Worm (Caenorhabditis elegans) whole organism, late embryonic: Measurements from ENCODE around the gene C01B9.4.
A peak's percentile ranks its signal among the peaks of the same experiment; 100 is the strongest.
"Not testable (repeated sequence)": the region's sequence is repeated elsewhere in the genome, so short reads cannot be mapped to it uniquely, and the experiment has no call there.

ENCODE experiments used
- C08G9.2 ChIP-seq: sonication (generic microtip); optimal IDR thresholded peaks from 2 replicates; lab custom pipeline; 2016; ENCODE audit warnings: mild to moderate bottlenecking, missing genetic modification characterization, moderate library complexity, missing compliant biosample characterization
- C38D4.7 ChIP-seq: fragments of 200-800 bp; sonication (Bioruptor generic); optimal IDR thresholded peaks from 2 replicates; lab custom pipeline; 2018; ENCODE audit warnings: mild to moderate bottlenecking, missing genetic modification characterization, moderate library complexity, missing compliant biosample characterization
- K09A11.1 ChIP-seq: sonication (generic microtip); optimal IDR thresholded peaks from 2 replicates; lab custom pipeline; 2017; ENCODE audit warnings: antibody characterized with exemption, mild to moderate bottlenecking, missing genetic modification characterization, missing compliant biosample characterization; ENCODE audit not compliant: insufficient read depth
- ama-1 ChIP-seq: fragments of 150-350 bp; optimal IDR thresholded peaks from 2 replicates; lab custom pipeline; 2014
- ceh-19 ChIP-seq: fragments of 200-800 bp; sonication (Bioruptor generic); optimal IDR thresholded peaks from 2 replicates; lab custom pipeline; 2018; ENCODE audit warnings: mild to moderate bottlenecking, missing genetic modification characterization, missing compliant biosample characterization
- ceh-24 ChIP-seq: sonication (generic microtip); optimal IDR thresholded peaks from 2 replicates; lab custom pipeline; 2016; ENCODE audit warnings: mild to moderate bottlenecking, missing genetic modification characterization, missing compliant biosample characterization
- ceh-31 ChIP-seq: sonication (generic microtip); optimal IDR thresholded peaks from 2 replicates; lab custom pipeline; 2016; ENCODE audit warnings: missing genetic modification characterization, missing compliant biosample characterization
- ceh-34 ChIP-seq: sonication (generic microtip); optimal IDR thresholded peaks from 2 replicates; lab custom pipeline; 2016; ENCODE audit warnings: mild to moderate bottlenecking, missing genetic modification characterization, missing compliant biosample characterization
- ceh-9 ChIP-seq: sonication (generic microtip); optimal IDR thresholded peaks from 2 replicates; lab custom pipeline; 2016; ENCODE audit warnings: mild to moderate bottlenecking, missing genetic modification characterization, inconsistent platforms, missing compliant biosample characterization
- che-1 ChIP-seq: sonication (generic microtip); optimal IDR thresholded peaks from 2 replicates; lab custom pipeline; 2016; ENCODE audit warnings: mild to moderate bottlenecking, missing genetic modification characterization, missing compliant biosample characterization
- dmd-4 ChIP-seq: sonication (generic microtip); optimal IDR thresholded peaks from 2 replicates; lab custom pipeline; 2016; ENCODE audit warnings: borderline replicate concordance, missing genetic modification characterization, missing compliant biosample characterization
- eyg-1 ChIP-seq: sonication (generic microtip); optimal IDR thresholded peaks from 2 replicates; lab custom pipeline; 2016; ENCODE audit warnings: missing genotype, missing genetic modification characterization, missing compliant biosample characterization
- gmeb-2 ChIP-seq: sonication (generic microtip); optimal IDR thresholded peaks from 2 replicates; lab custom pipeline; 2016; ENCODE audit warnings: missing genetic modification characterization, inconsistent platforms, missing compliant biosample characterization
- hlh-13 ChIP-seq: fragments of 200-800 bp; sonication (Bioruptor generic); optimal IDR thresholded peaks from 2 replicates; lab custom pipeline; 2018; ENCODE audit warnings: mild to moderate bottlenecking, missing genetic modification characterization, missing compliant biosample characterization
- lin-11 ChIP-seq: fragments of 200-800 bp; sonication (Bioruptor generic); optimal IDR thresholded peaks from 2 replicates; lab custom pipeline; 2018; ENCODE audit warnings: mild to moderate bottlenecking, missing genetic modification characterization, missing compliant biosample characterization
- madf-2 ChIP-seq: sonication (generic microtip); optimal IDR thresholded peaks from 2 replicates; lab custom pipeline; 2017; ENCODE audit warnings: missing genetic modification characterization, missing compliant biosample characterization
- mec-3 ChIP-seq: sonication (generic microtip); optimal IDR thresholded peaks from 2 replicates; lab custom pipeline; 2016; ENCODE audit warnings: borderline replicate concordance, missing genetic modification characterization, missing compliant biosample characterization
- nhr-11 ChIP-seq: fragments of 150-350 bp; optimal IDR thresholded peaks from 2 replicates; lab custom pipeline; 2014; ENCODE audit warnings: missing biosample characterization, missing genetic modification characterization
- npax-4 ChIP-seq: sonication (generic microtip); optimal IDR thresholded peaks from 2 replicates; lab custom pipeline; 2016; ENCODE audit warnings: missing genetic modification characterization, missing compliant biosample characterization
- pag-3 ChIP-seq: sonication (generic microtip); optimal IDR thresholded peaks from 2 replicates; lab custom pipeline; 2016; ENCODE audit warnings: missing compliant biosample characterization, missing genetic modification characterization, borderline replicate concordance
- pha-4 ChIP-seq: fragments of 150-350 bp; optimal IDR thresholded peaks from 2 replicates; lab custom pipeline; 2018; ENCODE audit warnings: missing biosample characterization, missing genetic modification reagents, missing genetic modification characterization
- pqm-1 ChIP-seq: sonication (generic microtip); optimal IDR thresholded peaks from 2 replicates; lab custom pipeline; 2016; ENCODE audit warnings: missing genetic modification characterization, missing compliant biosample characterization
- pros-1 ChIP-seq: fragments of 150-350 bp; optimal IDR thresholded peaks from 2 replicates; lab custom pipeline; 2014; ENCODE audit warnings: missing biosample characterization, missing genetic modification reagents, missing genetic modification characterization
- syd-9 ChIP-seq: sonication (generic microtip); optimal IDR thresholded peaks from 2 replicates; lab custom pipeline; 2016; ENCODE audit warnings: mild to moderate bottlenecking, missing genetic modification characterization, moderate library complexity, missing compliant biosample characterization
- unc-3 ChIP-seq, 2 experiments: fragments of 200-800 bp in 1 of 2; sonication (Bioruptor generic) in 1 of 2; sonication (generic microtip) in 1 of 2; conservative IDR thresholded peaks in 1 of 2; optimal IDR thresholded peaks in 1 of 2; 2 replicates each; pipeline versions ENCODE4 v1.3.6 to Lab custom; 2016 to 2022; ENCODE audit warnings: missing compliant biosample characterization in 2 of 2, missing genetic modification characterization in 2 of 2, missing genetic modification reagents in 1 of 2
- unc-42 ChIP-seq: sonication (generic microtip); optimal IDR thresholded peaks from 2 replicates; lab custom pipeline; 2016; ENCODE audit warnings: missing genotype, missing genetic modification characterization, missing compliant biosample characterization
- ztf-16 ChIP-seq: sonication (generic microtip); optimal IDR thresholded peaks from 2 replicates; lab custom pipeline; 2017; ENCODE audit warnings: missing genetic modification characterization, missing compliant biosample characterization

Gene C01B9.4

ce11 chrII:13818043-13818442 lies 34.3 kb upstream of the C01B9.4 start, which contains the start of gene his-16:
his-16 (minus strand) TSS chrII:13818143.
- not testable (repeated sequence) for TF ChIP-seq ceh-31 (tag; lab: Kevin White, UChicago); ama-1 (lab: Kevin White, UChicago); eyg-1 (tag; lab: Kevin White, UChicago)
- TF ChIP-seq, all 69 proteins: peak for 0; not testable (repeated sequence) for 69

ce11 chrII:13817474-13817873 lies 33.7 kb upstream of the C01B9.4 start:
- peak; percentile 19 for TF ChIP-seq K09A11.1 (tag; lab: Kevin White, UChicago)
- TF ChIP-seq ama-1 (lab: Kevin White, UChicago): peak; percentile 66

ce11 chrII:13815513-13815912 lies 31.7 kb upstream of the C01B9.4 start:
- TF ChIP-seq hlh-13 (no peak), npax-4 (tag; lab: Kevin White, UChicago) (no peak), K09A11.1 (tag; lab: Kevin White, UChicago) (no peak), pros-1 (tag; lab: Kevin White, UChicago) (no peak), dmd-4 (no peak), nhr-11 (no peak), C08G9.2 (tag; lab: Kevin White, UChicago) (no peak), lin-11 (tag; lab: Kevin White, UChicago) (no peak), ceh-34 (tag; lab: Kevin White, UChicago) (no peak), madf-2 (tag; lab: Kevin White, UChicago) (no peak), mec-3 (tag; lab: Kevin White, UChicago) (no peak), pha-4 (tag; lab: Kevin White, UChicago) (no peak)
- TF ChIP-seq, all 69 proteins: peak for 0

- TF ChIP-seq pag-3 (tag; lab: Kevin White, UChicago) (no peak), ztf-16 (tag; lab: Kevin White, UChicago) (no peak), hlh-13 (no peak), gmeb-2 (tag; lab: Kevin White, UChicago) (no peak), C38D4.7 (GFP tag; lab: Kevin White, UChicago) (no peak), ceh-24 (no peak), che-1 (tag; lab: Kevin White, UChicago) (no peak)
Measured at ce11 chrII:13813950-13814349, 30.2 kb upstream of the C01B9.4 start.

ce11 chrII:13813413-13813812 lies 29.6 kb upstream of the C01B9.4 start:
- peak; percentile 81 for TF ChIP-seq unc-42 (tag; lab: Kevin White, UChicago)
- TF ChIP-seq gmeb-2 (tag; lab: Kevin White, UChicago): no peak
- no peak for TF ChIP-seq ceh-9 (tag; lab: Kevin White, UChicago)
- TF ChIP-seq ceh-19 (GFP tag; lab: Kevin White, UChicago): no peak

- TF ChIP-seq ceh-24: no peak
- TF ChIP-seq unc-3 (GFP tag; conservative IDR thresholded peaks at IDR 0.05; lab: Robert Waterston, UW): no peak
- no peak for TF ChIP-seq unc-3 (tag; optimal IDR thresholded peaks at IDR 0.05; lab: Kevin White, UChicago)
- TF ChIP-seq unc-42 (tag; lab: Kevin White, UChicago): peak; percentile 58
- TF ChIP-seq pqm-1 (tag; lab: Kevin White, UChicago): no peak
- TF ChIP-seq, all 69 proteins: peak for 1
Measured at ce11 chrII:13812335-13812734, 28.6 kb upstream of the C01B9.4 start.

ce11 chrII:13806269-13806668 lies 22.5 kb upstream of the C01B9.4 start:
- TF ChIP-seq syd-9 (no peak), ceh-31 (tag; lab: Kevin White, UChicago) (no peak), hlh-13 (no peak)
- TF ChIP-seq, all 69 proteins: peak for 0
